Fruit fly (Drosophila melanogaster): Measurements from ENCODE around the gene CG3062.

Gene CG3062

dm6 chrX:4616865-4617669 is 27.6 kb downstream of the CG3062 start, which contains the start of gene peb (continued):
- TF ChIP-seq Adf1 (GFP tag; IDR thresholded peaks at IDR 0.05) = peak; percentile 96
- peak; percentile 53 for TF ChIP-seq CG13775 (GFP tag; optimal IDR thresholded peaks at IDR 0.05)
- TF ChIP-seq NFAT (GFP tag; IDR thresholded peaks at IDR 0.05) = no peak
- no peak for TF ChIP-seq CG15011 (GFP tag; optimal IDR thresholded peaks at IDR 0.05)
- TF ChIP-seq Oli (tag; optimal IDR thresholded peaks at IDR 0.05) = peak; percentile 7
- TF ChIP-seq gcm2 (GFP tag; optimal IDR thresholded peaks at IDR 0.05) = no peak
- no peak for TF ChIP-seq CG3726 (GFP tag; IDR thresholded peaks at IDR 0.05)
- peak; percentile 27 for TF ChIP-seq Sox102F (GFP tag; optimal IDR thresholded peaks at IDR 0.05)
- TF ChIP-seq CG2712 (tag; optimal IDR thresholded peaks at IDR 0.05) = peak; percentile 59
- TF ChIP-seq Xrp1 (GFP tag; IDR thresholded peaks at IDR 0.05) = peak; percentile 81
- no peak for TF ChIP-seq inv (GFP tag; IDR thresholded peaks at IDR 0.05; ENCODE audit: partially characterized antibody)
- TF ChIP-seq phol (tag; optimal IDR thresholded peaks at IDR 0.05) = peak; percentile 74
- TF ChIP-seq ase (GFP tag; IDR thresholded peaks at IDR 0.05) = no peak
- no peak for TF ChIP-seq CG4282 (GFP tag; optimal IDR thresholded peaks at IDR 0.05)
- 0 out of 2 replicates have a peak, but pooled peaks have one; percentile 43 for TF ChIP-seq gt (GFP tag; IDR thresholded peaks at IDR 0.05)
- TF ChIP-seq CG14710 (tag; optimal IDR thresholded peaks at IDR 0.05) = peak; percentile 70
- no peak for TF ChIP-seq MBD-R2 (GFP tag; IDR thresholded peaks at IDR 0.05)
- TF ChIP-seq Xbp1 (GFP tag; optimal IDR thresholded peaks at IDR 0.05) = peak; percentile 45
- peak; percentile 95 for TF ChIP-seq Nf-YB (GFP tag; optimal IDR thresholded peaks at IDR 0.05)
- no peak for TF ChIP-seq gro (GFP tag; optimal IDR thresholded peaks at IDR 0.05)
- no peak for TF ChIP-seq Doc2 (GFP tag; IDR thresholded peaks at IDR 0.05)
- no peak for TF ChIP-seq h (optimal IDR thresholded peaks at IDR 0.05)
- TF ChIP-seq CG11456 (GFP tag; IDR thresholded peaks at IDR 0.05) = no peak
- peak; percentile 21 to 63 for TF ChIP-seq tll (GFP tag; optimal IDR thresholded peaks at IDR 0.05)
- TF ChIP-seq caup (GFP tag; optimal IDR thresholded peaks at IDR 0.05; ENCODE audit: severe bottlenecking) = no peak
- TF ChIP-seq Side (GFP tag; optimal IDR thresholded peaks at IDR 0.05) = peak; percentile 61
- TF ChIP-seq stc (GFP tag; IDR thresholded peaks at IDR 0.05) = no peak
- TF ChIP-seq gcm (GFP tag; optimal IDR thresholded peaks at IDR 0.05) = no peak
- no peak for TF ChIP-seq CG12071 (GFP tag; optimal IDR thresholded peaks at IDR 0.05)
- peak; percentile 55 for TF ChIP-seq fd96Cb (tag; optimal IDR thresholded peaks at IDR 0.05)
- TF ChIP-seq CG14050 (GFP tag; IDR thresholded peaks at IDR 0.05) = no peak
- TF ChIP-seq kay (GFP tag; optimal IDR thresholded peaks at IDR 0.05) = peak; percentile 50
- TF ChIP-seq PHDP (tag; optimal IDR thresholded peaks at IDR 0.05) = no peak
- TF ChIP-seq CG14860 (GFP tag; IDR thresholded peaks at IDR 0.05; ENCODE audit: partially characterized antibody) = no peak
- TF ChIP-seq cwo (GFP tag; optimal IDR thresholded peaks at IDR 0.05) = no peak
- peak; percentile 65 to 73 for TF ChIP-seq Pdp1 (GFP tag; optimal IDR thresholded peaks at IDR 0.05)
- TF ChIP-seq CG9876 (GFP tag; optimal IDR thresholded peaks at IDR 0.05) = no peak
- no peak for TF ChIP-seq CG10543 (GFP tag; optimal IDR thresholded peaks at IDR 0.05)
- TF ChIP-seq Doc3 (GFP tag; IDR thresholded peaks at IDR 0.05; ENCODE audit: partially characterized antibody) = no peak; the same call in 2 of the 3 replicates
- TF ChIP-seq jing (GFP tag; optimal IDR thresholded peaks at IDR 0.05) = no peak
- TF ChIP-seq CG1529 (GFP tag; optimal IDR thresholded peaks at IDR 0.05) = peak; percentile 23
- 0 out of 2 replicates have a peak, but pooled peaks have one; percentile 11 for TF ChIP-seq CG7372 (GFP tag; IDR thresholded peaks at IDR 0.05)
- TF ChIP-seq wek (GFP tag; optimal IDR thresholded peaks at IDR 0.05) = no peak
- TF ChIP-seq tap (tag; optimal IDR thresholded peaks at IDR 0.05) = no peak
- TF ChIP-seq CG8359 (GFP tag; optimal IDR thresholded peaks at IDR 0.05; ENCODE audit: borderline replicate concordance) = no peak
- TF ChIP-seq odd (GFP tag; optimal IDR thresholded peaks at IDR 0.05) = no peak
- peak; percentile 75 for TF ChIP-seq lmd (GFP tag; IDR thresholded peaks at IDR 0.05)
- no peak for TF ChIP-seq unpg (GFP tag; optimal IDR thresholded peaks at IDR 0.05)
- TF ChIP-seq ssp (GFP tag; IDR thresholded peaks at IDR 0.05) = peak; percentile 44

Measured in whole organism, embryonic.